Worm (Caenorhabditis elegans): ENCODE measurements around the gene F22E12.3.

Gene F22E12.3

ce11 chrV:10410030-10410713 lies 53.0 kb downstream of the F22E12.3 start, which contains the start of gene F15H10.12:
TSS of gene F15H10.12 (minus strand) at chrV:10410080.
- no peak for TF ChIP-seq T22C8.4 (GFP tag; IDR thresholded peaks at IDR 0.05)
- no peak for TF ChIP-seq klf-2 (GFP tag; conservative IDR thresholded peaks at IDR 0.05)
- no peak for TF ChIP-seq tab-1 (GFP tag; IDR thresholded peaks at IDR 0.05)
- TF ChIP-seq med-1 (GFP tag; optimal IDR thresholded peaks at IDR 0.05; ENCODE audit: insufficient read depth), result no peak
- no peak for TF ChIP-seq ref-1 (GFP tag; conservative IDR thresholded peaks at IDR 0.05)
- TF ChIP-seq cog-1 (tag; optimal IDR thresholded peaks at IDR 0.05), result no peak
- no peak for TF ChIP-seq ztf-29 (GFP tag; IDR thresholded peaks at IDR 0.05)
- no peak for TF ChIP-seq flt-1 (GFP tag; IDR thresholded peaks at IDR 0.05)
- TF ChIP-seq ztf-23 (GFP tag; IDR thresholded peaks at IDR 0.05), result no peak

Data from whole organism, midembryonic.